Worm (Caenorhabditis elegans) whole organism, L3 larva: ENCODE data around the gene C06C6.9.

ENCODE experiments used
- R02D3.7 ChIP-seq: fragments of 150-350 bp; optimal IDR thresholded peaks from 2 replicates; lab custom pipeline; 2014; ENCODE audit warnings: missing biosample characterization, missing genetic modification characterization
- ZK546.5 ChIP-seq: sonication (generic microtip); optimal IDR thresholded peaks from 2 replicates; lab custom pipeline; 2017; ENCODE audit warnings: missing biosample characterization, missing genetic modification characterization
- aly-2 ChIP-seq: fragments of 150-350 bp; optimal IDR thresholded peaks from 2 replicates; lab custom pipeline; 2014; ENCODE audit warnings: missing biosample characterization, missing genetic modification characterization
- ceh-16 ChIP-seq: sonication (generic microtip); optimal IDR thresholded peaks from 2 replicates; lab custom pipeline; 2017; ENCODE audit warnings: missing biosample characterization, missing genetic modification characterization
- ceh-28 ChIP-seq: fragments of 150-350 bp; optimal IDR thresholded peaks from 2 replicates; lab custom pipeline; 2014; ENCODE audit warnings: missing biosample characterization, missing genetic modification reagents, missing genetic modification characterization
- ceh-82 ChIP-seq: fragments of 150-350 bp; optimal IDR thresholded peaks from 2 replicates; lab custom pipeline; 2014; ENCODE audit warnings: missing biosample characterization, missing genetic modification characterization
- ceh-9 ChIP-seq: sonication (generic microtip); optimal IDR thresholded peaks from 2 replicates; lab custom pipeline; 2018; ENCODE audit warnings: missing biosample characterization, missing genetic modification characterization
- daf-12 ChIP-seq: fragments of 150-350 bp; optimal IDR thresholded peaks from 2 replicates; lab custom pipeline; 2014; ENCODE audit warnings: missing biosample characterization, missing genetic modification reagents, missing genetic modification characterization
- egl-27 ChIP-seq: sonication (generic microtip); optimal IDR thresholded peaks from 4 replicates; lab custom pipeline; 2017; ENCODE audit warnings: missing biosample characterization, missing genetic modification reagents, missing genetic modification characterization
- egl-5 ChIP-seq: fragments of 150-350 bp; optimal IDR thresholded peaks from 2 replicates; lab custom pipeline; 2017; ENCODE audit warnings: missing biosample characterization, missing genetic modification reagents, missing genetic modification characterization, inconsistent platforms
- elt-1 ChIP-seq: fragments of 150-350 bp; optimal IDR thresholded peaks from 2 replicates; lab custom pipeline; 2014; ENCODE audit warnings: missing biosample characterization, missing genetic modification characterization
- elt-2 ChIP-seq: sonication (generic microtip); optimal IDR thresholded peaks from 2 replicates; lab custom pipeline; 2016; ENCODE audit warnings: missing genetic modification reagents, mild to moderate bottlenecking, missing genetic modification characterization, missing compliant biosample characterization
- elt-3 ChIP-seq, 3 experiments: fragments of 150-350 bp in 1 of 3; sonication (generic microtip) in 2 of 3; optimal IDR thresholded peaks; 2 replicates in 2 of 3; 4 replicates in 1 of 3; lab custom pipeline; 2014 to 2017; ENCODE audit warnings: missing biosample characterization in 3 of 3, missing genetic modification characterization in 3 of 3
- eor-1 ChIP-seq, 2 experiments: fragments of 150-350 bp; optimal IDR thresholded peaks; 2 replicates each; lab custom pipeline; 2014 to 2018; ENCODE audit warnings: missing biosample characterization in 2 of 2, missing genetic modification characterization in 2 of 2
- fkh-10 ChIP-seq: sonication (generic microtip); optimal IDR thresholded peaks from 2 replicates; lab custom pipeline; 2017; ENCODE audit warnings: missing biosample characterization, missing genetic modification reagents, missing genetic modification characterization
- fkh-2 ChIP-seq: fragments of 150-350 bp; optimal IDR thresholded peaks from 2 replicates; lab custom pipeline; 2014; ENCODE audit warnings: missing biosample characterization, missing genetic modification reagents, missing genetic modification characterization
- fos-1 ChIP-seq: fragments of 150-350 bp; optimal IDR thresholded peaks from 2 replicates; lab custom pipeline; 2014; ENCODE audit warnings: missing biosample characterization, missing genetic modification characterization
- hmg-11 ChIP-seq: sonication (generic microtip); optimal IDR thresholded peaks from 2 replicates; lab custom pipeline; 2016; ENCODE audit warnings: missing genetic modification characterization, missing compliant biosample characterization
- jun-1 ChIP-seq: fragments of 150-350 bp; optimal IDR thresholded peaks from 2 replicates; lab custom pipeline; 2014; ENCODE audit warnings: missing biosample characterization, missing genetic modification reagents, missing genetic modification characterization
- lin-39 ChIP-seq: fragments of 150-350 bp; optimal IDR thresholded peaks from 2 replicates; lab custom pipeline; 2018; ENCODE audit warnings: missing biosample characterization, missing genetic modification reagents, missing genetic modification characterization
- lsy-12 ChIP-seq: sonication (generic microtip); optimal IDR thresholded peaks from 2 replicates; lab custom pipeline; 2016; ENCODE audit warnings: mild to moderate bottlenecking, missing genetic modification characterization, missing compliant biosample characterization
- nfya-1 ChIP-seq: sonication (generic microtip); optimal IDR thresholded peaks from 2 replicates; lab custom pipeline; 2017; ENCODE audit warnings: missing genetic modification characterization, mild to moderate bottlenecking, missing compliant biosample characterization, antibody characterized with exemption, moderate library complexity; ENCODE audit not compliant: insufficient read depth
- nhr-11 ChIP-seq: fragments of 150-350 bp; optimal IDR thresholded peaks from 2 replicates; lab custom pipeline; 2014; ENCODE audit warnings: missing biosample characterization, missing genetic modification characterization
- nhr-23 ChIP-seq: fragments of 150-350 bp; optimal IDR thresholded peaks from 2 replicates; lab custom pipeline; 2014; ENCODE audit warnings: missing biosample characterization, missing genetic modification reagents, missing genetic modification characterization
- nhr-237 ChIP-seq: fragments of 150-350 bp; optimal IDR thresholded peaks from 2 replicates; lab custom pipeline; 2014; ENCODE audit warnings: missing biosample characterization, missing genetic modification characterization
- nhr-25 ChIP-seq: sonication (generic microtip); optimal IDR thresholded peaks from 2 replicates; lab custom pipeline; 2017; ENCODE audit warnings: missing biosample characterization, missing genetic modification characterization
- nhr-28 ChIP-seq: fragments of 150-350 bp; optimal IDR thresholded peaks from 2 replicates; lab custom pipeline; 2014; ENCODE audit warnings: missing biosample characterization, missing genetic modification characterization
- nhr-67 ChIP-seq: fragments of 150-350 bp; optimal IDR thresholded peaks from 2 replicates; lab custom pipeline; 2014; ENCODE audit warnings: missing biosample characterization, missing genetic modification characterization
- nhr-76 ChIP-seq: fragments of 150-350 bp; sonication (generic microtip); optimal IDR thresholded peaks from 5 replicates; lab custom pipeline; 2014; ENCODE audit warnings: missing biosample characterization, missing genetic modification characterization
- nhr-77 ChIP-seq: fragments of 150-350 bp; optimal IDR thresholded peaks from 2 replicates; lab custom pipeline; 2014; ENCODE audit warnings: missing biosample characterization, missing genetic modification characterization
- pha-4 ChIP-seq: fragments of 150-350 bp; optimal IDR thresholded peaks from 2 replicates; lab custom pipeline; 2014; ENCODE audit warnings: missing biosample characterization, missing genetic modification reagents, missing genetic modification characterization
- pqm-1 ChIP-seq: fragments of 150-350 bp; optimal IDR thresholded peaks from 2 replicates; lab custom pipeline; 2017; ENCODE audit warnings: missing biosample characterization, missing genetic modification characterization, inconsistent platforms
- snpc-4 ChIP-seq: fragments of 150-350 bp; optimal IDR thresholded peaks from 2 replicates; lab custom pipeline; 2014; ENCODE audit warnings: missing biosample characterization, missing genetic modification characterization
- tbx-2 ChIP-seq: sonication (generic microtip); optimal IDR thresholded peaks from 2 replicates; lab custom pipeline; 2016; ENCODE audit warnings: mild to moderate bottlenecking, missing genetic modification characterization, missing compliant biosample characterization
- unc-39 ChIP-seq: sonication (generic microtip); optimal IDR thresholded peaks from 4 replicates; lab custom pipeline; 2017; ENCODE audit warnings: missing biosample characterization, missing genetic modification characterization
- unc-62 ChIP-seq: fragments of 150-350 bp; sonication (generic microtip); optimal IDR thresholded peaks from 4 replicates; lab custom pipeline; 2014; ENCODE audit warnings: missing biosample characterization, missing genetic modification reagents, missing genetic modification characterization
- zag-1 ChIP-seq: fragments of 150-350 bp; optimal IDR thresholded peaks from 2 replicates; lab custom pipeline; 2014; ENCODE audit warnings: missing biosample characterization, missing genetic modification characterization
- ztf-11 ChIP-seq: fragments of 150-350 bp; optimal IDR thresholded peaks from 2 replicates; lab custom pipeline; 2014; ENCODE audit warnings: missing biosample characterization, missing genetic modification characterization
- ztf-4 ChIP-seq: fragments of 150-350 bp; optimal IDR thresholded peaks from 2 replicates; lab custom pipeline; 2014; ENCODE audit warnings: missing biosample characterization, missing genetic modification characterization

C06C6.9 gene

DNA sequence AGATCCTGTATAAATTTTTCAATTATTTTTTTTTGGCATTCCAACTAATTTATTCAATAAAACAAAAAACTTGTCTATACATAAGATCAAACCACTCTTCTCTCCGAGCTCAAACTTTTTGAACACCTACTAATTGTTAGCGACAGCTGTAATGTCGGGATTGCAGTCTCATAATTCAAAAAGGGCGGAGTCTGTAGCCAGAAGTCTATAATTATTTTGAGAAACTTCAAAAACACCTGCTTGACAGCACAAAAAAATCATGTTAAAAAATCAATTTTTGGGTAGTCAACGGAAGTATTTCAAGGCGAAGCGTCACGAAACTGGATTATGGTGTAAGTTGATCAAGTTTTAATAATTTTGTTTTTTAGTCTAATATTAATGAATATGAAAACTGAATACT is 23.5 kb upstream of the C06C6.9 start, which contains the start of gene srx-44:
TSS of gene srx-44 (plus strand) at position 301 of the 400 bp plus-strand sequence.
- TF ChIP-seq ceh-28 (tag; lab: Kevin White, UChicago) (no peak), R02D3.7 (no peak), elt-1 (tag; lab: Kevin White, UChicago) (no peak), ceh-82 (tag; lab: Kevin White, UChicago) (no peak), nhr-28 (tag; lab: Kevin White, UChicago) (no peak), nhr-11 (tag; lab: Kevin White, UChicago) (no peak), nhr-25 (no peak), nhr-237 (tag; lab: Kevin White, UChicago) (no peak)

DNA sequence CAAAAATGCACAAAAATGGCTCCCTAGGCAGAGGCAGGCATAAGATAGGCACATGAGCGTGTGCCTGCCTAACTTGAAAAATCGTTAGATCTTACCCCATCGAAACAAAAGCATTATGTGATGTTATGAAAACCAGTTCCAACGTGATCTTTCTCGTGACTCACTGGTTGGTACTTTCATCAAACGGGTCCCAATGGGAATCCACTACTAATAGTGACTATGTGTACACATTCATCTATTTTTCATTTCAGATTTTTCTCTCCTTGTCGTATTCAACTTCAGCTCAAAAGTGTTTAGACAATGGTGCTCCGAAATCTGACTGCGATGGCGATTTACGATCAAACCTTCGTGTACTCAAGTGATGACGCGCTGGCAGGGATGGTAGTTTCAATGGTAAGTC is 21.1 kb upstream of the C06C6.9 start, which contains the start of gene srx-43:
TSS of gene srx-43 (plus strand) at position 301 of the 400 bp plus-strand sequence.
- TF ChIP-seq egl-5 (tag; lab: Kevin White, UChicago) = no peak
- no peak for TF ChIP-seq jun-1
- no peak for TF ChIP-seq aly-2 (tag; lab: Kevin White, UChicago)
- TF ChIP-seq pha-4 = no peak
- TF ChIP-seq lin-39 (tag; lab: Kevin White, UChicago) = no peak
- TF ChIP-seq eor-1 (tag; optimal IDR thresholded peaks at IDR 0.05; lab: Kevin White, UChicago) = no peak

DNA sequence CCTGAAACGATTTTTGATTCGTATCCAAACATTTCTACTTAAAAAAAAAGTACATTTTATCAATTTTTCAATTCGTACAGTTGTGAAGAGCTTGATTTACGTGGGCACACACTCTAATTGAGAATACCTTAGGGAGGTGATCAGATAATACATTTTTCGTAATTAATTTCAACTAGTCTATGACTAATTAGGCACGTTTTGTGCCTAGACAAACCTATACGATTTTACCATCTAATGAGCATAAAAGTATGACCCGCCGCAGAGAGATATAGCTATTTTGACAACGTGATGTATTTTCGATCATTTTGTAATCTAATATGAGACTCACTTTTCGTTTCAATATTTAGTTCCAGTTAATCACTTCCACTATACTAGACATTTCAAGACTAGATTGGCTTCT is 20.4 kb upstream of the C06C6.9 start:
- TF ChIP-seq jun-1 = no peak
- no peak for TF ChIP-seq nhr-28 (tag; lab: Kevin White, UChicago)
- no peak for TF ChIP-seq nhr-67
- no peak for TF ChIP-seq ZK546.5 (tag; lab: Kevin White, UChicago)
- no peak for TF ChIP-seq snpc-4 (tag; lab: Kevin White, UChicago)
- no peak for TF ChIP-seq elt-2
- no peak for TF ChIP-seq nfya-1 (tag; lab: Kevin White, UChicago)
- no peak for TF ChIP-seq unc-39 (tag; lab: Kevin White, UChicago)
- TF ChIP-seq fkh-2 (tag; lab: Kevin White, UChicago) = no peak
- TF ChIP-seq hmg-11 = no peak
- TF ChIP-seq nhr-11 (tag; lab: Kevin White, UChicago) = no peak
- no peak for TF ChIP-seq ztf-4
- no peak for TF ChIP-seq daf-12
- no peak for TF ChIP-seq pqm-1 (tag; lab: Kevin White, UChicago)
- TF ChIP-seq fkh-10 (GFP tag; lab: Kevin White, UChicago) = no peak
- no peak for TF ChIP-seq tbx-2 (tag; lab: Kevin White, UChicago)
- TF ChIP-seq nhr-25 = no peak

DNA sequence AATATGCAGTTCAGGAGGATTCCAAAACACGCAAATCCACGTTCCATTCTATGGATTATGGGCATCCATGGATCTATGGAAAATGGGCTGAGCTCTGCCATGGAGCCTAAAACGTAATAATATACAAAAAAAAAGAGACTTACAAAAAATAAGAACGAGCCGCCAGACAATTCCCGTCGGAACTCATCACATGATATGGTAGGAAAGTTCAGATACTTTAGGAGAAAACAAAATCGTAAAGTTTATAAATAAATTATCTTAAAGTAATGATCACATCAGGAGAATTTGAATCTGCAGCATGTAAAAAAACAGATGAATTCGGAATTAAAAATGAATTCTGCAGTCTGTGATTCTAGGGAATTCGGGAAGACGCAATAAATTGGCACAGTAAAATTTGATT is 19.1 kb upstream of the C06C6.9 start, which contains the start of gene str-232:
TSS of gene str-232 (minus strand) at position 101 of the 400 bp plus-strand sequence.
- TF ChIP-seq elt-1 (tag; lab: Kevin White, UChicago) (no peak), pqm-1 (tag; lab: Kevin White, UChicago) (no peak), nhr-28 (tag; lab: Kevin White, UChicago) (no peak), fos-1 (no peak), lin-39 (tag; lab: Kevin White, UChicago) (no peak), daf-12 (no peak), fkh-2 (tag; lab: Kevin White, UChicago) (no peak), hmg-11 (no peak), nhr-25 (no peak), nfya-1 (tag; lab: Kevin White, UChicago) (no peak), ceh-16 (tag; lab: Kevin White, UChicago) (no peak), tbx-2 (tag; lab: Kevin White, UChicago) (no peak), ztf-11 (no peak), ceh-28 (tag; lab: Kevin White, UChicago) (no peak), elt-3 (tag; optimal IDR thresholded peaks at IDR 0.05; lab: Kevin White, UChicago) (no peak), nhr-67 (no peak)

DNA sequence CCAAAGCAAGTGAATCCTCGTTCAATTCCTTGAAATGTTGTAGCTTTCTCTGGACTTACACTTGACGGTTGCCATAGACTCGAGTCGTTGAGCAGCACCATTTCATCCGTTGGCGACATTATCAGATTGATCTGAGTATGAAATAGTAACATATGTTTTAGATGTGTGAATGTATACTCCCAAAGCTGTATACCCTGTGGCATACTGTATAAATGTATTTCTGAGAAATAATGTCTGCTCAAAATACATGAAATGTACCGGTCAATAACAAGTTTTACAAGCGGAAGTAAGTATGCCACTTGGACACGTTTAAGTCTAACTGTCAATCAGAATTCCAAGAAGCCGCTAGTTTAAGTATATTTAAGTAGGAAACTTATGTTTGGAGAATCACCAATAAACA is 13.0 kb upstream of the C06C6.9 start, which contains the start of gene str-233:
TSS of gene str-233 (minus strand) at position 101 of the 400 bp plus-strand sequence.
- TF ChIP-seq ztf-11 = no peak
- TF ChIP-seq tbx-2 (tag; lab: Kevin White, UChicago) = no peak
- TF ChIP-seq ztf-4 = no peak
- no peak for TF ChIP-seq nhr-67
- TF ChIP-seq nhr-77 = no peak
- TF ChIP-seq egl-5 (tag; lab: Kevin White, UChicago) = no peak

DNA sequence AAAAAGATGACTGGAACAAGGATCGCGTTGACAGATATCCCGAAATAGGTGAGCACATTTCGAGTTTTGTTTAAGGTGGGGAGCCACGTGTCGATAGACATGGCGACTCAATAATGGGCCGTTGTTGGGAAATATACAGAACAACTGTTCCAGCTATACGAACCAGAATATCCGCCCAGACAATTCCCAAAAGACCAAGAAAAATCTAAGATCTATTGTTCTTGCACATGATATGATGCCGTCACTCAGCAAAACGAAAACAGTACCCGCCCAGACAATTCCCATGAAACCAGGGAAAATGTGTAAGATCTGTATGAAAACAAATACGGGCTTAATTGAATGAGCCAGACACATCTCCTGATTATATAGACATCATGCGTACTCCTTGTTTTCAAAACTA is 10.9 kb upstream of the C06C6.9 start, which contains the start of gene str-231:
TSS of gene str-231 (minus strand) at position 101 of the 400 bp plus-strand sequence.
- TF ChIP-seq elt-1 (tag; lab: Kevin White, UChicago) (no peak), nhr-11 (tag; lab: Kevin White, UChicago) (no peak), hmg-11 (no peak), elt-2 (no peak), ceh-9 (tag; lab: Kevin White, UChicago) (no peak), lsy-12 (tag; lab: Kevin White, UChicago) (no peak), nfya-1 (tag; lab: Kevin White, UChicago) (no peak), nhr-23 (tag; lab: Kevin White, UChicago) (no peak), jun-1 (no peak), nhr-76 (tag; lab: Kevin White, UChicago) (no peak), zag-1 (tag; lab: Kevin White, UChicago) (no peak), fkh-2 (tag; lab: Kevin White, UChicago) (no peak), fkh-10 (GFP tag; lab: Kevin White, UChicago) (no peak), ZK546.5 (tag; lab: Kevin White, UChicago) (no peak), egl-27 (tag; lab: Kevin White, UChicago) (no peak), unc-62 (GFP tag; lab: Kevin White, UChicago) (no peak), nhr-67 (no peak), lin-39 (tag; lab: Kevin White, UChicago) (no peak)
- TF ChIP-seq, all 47 proteins: peak for 0
